Fruit fly (Drosophila melanogaster): ENCODE results near the gene Cpr76Bd.

The Cpr76Bd gene

DNA sequence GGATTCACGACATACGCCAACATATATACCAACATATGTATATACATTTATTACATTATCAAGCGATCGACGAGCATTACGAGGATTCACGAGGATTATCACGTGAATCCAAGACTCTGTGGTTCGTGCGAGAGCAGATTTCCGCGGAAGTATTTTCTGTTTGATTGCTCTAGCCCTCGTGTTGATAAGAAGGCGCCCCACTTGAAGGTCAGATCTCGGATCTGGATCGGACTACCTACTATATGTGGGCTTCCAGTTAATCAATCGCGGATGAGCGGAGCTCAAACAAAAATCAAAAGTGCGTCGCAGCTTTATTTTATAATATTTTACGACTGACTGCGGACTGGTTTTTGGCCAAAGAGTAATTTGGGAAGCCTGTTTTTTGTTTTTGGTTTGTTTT lies 37.6 kb upstream of the Cpr76Bd start:
- TF ChIP-seq CG34376 (GFP tag; optimal IDR thresholded peaks at IDR 0.05): peak; percentile 62
- TF ChIP-seq CG13894 (tag; optimal IDR thresholded peaks at IDR 0.05): peak; percentile 81
- peak; percentile 11 for TF ChIP-seq CG10543 (GFP tag; optimal IDR thresholded peaks at IDR 0.05)
- TF ChIP-seq sug (tag; optimal IDR thresholded peaks at IDR 0.05): peak; percentile 58
- TF ChIP-seq Pdp1 (GFP tag; optimal IDR thresholded peaks at IDR 0.05): peak in 1 of 2 experiments; percentile 8
- no peak for TF ChIP-seq ap (GFP tag; IDR thresholded peaks at IDR 0.05)
- TF ChIP-seq cwo (GFP tag; optimal IDR thresholded peaks at IDR 0.05): peak; percentile 69
- TF ChIP-seq ro (GFP tag; IDR thresholded peaks at IDR 0.05): no peak
- TF ChIP-seq bbx (GFP tag; IDR thresholded peaks at IDR 0.05; ENCODE audit: partially characterized antibody): no peak
- no peak for TF ChIP-seq lov (optimal IDR thresholded peaks at IDR 0.05)
- no peak for TF ChIP-seq lov (GFP tag; IDR thresholded peaks at IDR 0.05)
- peak; percentile 49 for TF ChIP-seq CG15514 (GFP tag; optimal IDR thresholded peaks at IDR 0.05)
- TF ChIP-seq Eip74EF (GFP tag; optimal IDR thresholded peaks at IDR 0.05): peak in 1 of 2 experiments; percentile 10

DNA sequence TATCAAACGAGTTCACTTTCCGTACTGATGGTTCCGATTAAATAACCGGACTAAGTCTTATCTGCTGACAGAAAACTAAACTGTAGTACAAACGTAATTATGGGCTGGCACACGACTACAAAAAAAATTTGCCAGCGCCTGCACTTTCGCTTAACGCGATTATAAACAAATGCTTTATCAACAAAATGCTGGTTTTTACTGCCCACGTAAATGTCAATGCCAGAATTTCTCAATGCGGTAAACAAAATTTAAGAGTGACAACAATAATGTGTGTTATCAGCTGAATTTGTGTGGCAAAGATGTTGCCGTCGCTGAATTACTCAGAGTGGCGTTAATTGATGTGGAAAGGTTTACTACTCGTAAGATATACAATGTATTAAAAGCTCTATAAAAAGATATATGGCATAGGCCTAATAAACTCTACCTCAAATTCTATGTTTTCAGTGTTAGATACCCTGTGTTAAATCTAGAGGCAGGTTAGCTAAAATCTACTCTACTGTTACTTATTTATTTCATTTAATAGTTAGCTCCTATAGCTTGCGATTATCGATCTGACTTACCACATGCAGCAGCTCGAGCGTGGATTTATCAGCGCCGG lies 36.5 kb upstream of the Cpr76Bd start:
- no peak for TF ChIP-seq ewg (GFP tag; optimal IDR thresholded peaks at IDR 0.05)
- TF ChIP-seq Awh (GFP tag; IDR thresholded peaks at IDR 0.05): no peak
- peak; percentile 0 for TF ChIP-seq CG31365 (tag; optimal IDR thresholded peaks at IDR 0.05)
- TF ChIP-seq CG18262 (tag; optimal IDR thresholded peaks at IDR 0.05): no peak
- TF ChIP-seq CG16815 (GFP tag; optimal IDR thresholded peaks at IDR 0.05): no peak
- no peak for TF ChIP-seq CG8290 (GFP tag; optimal IDR thresholded peaks at IDR 0.05)
- peak in 1 of 2 experiments; percentile 21 for TF ChIP-seq CG8290 (tag; optimal IDR thresholded peaks at IDR 0.05)
- no peak for TF ChIP-seq CG2712 (tag; optimal IDR thresholded peaks at IDR 0.05)
- no peak for TF ChIP-seq CG4820 (GFP tag; optimal IDR thresholded peaks at IDR 0.05)
- TF ChIP-seq NfI (GFP tag; optimal IDR thresholded peaks at IDR 0.05): no peak
- no peak for TF ChIP-seq Nf-YC (tag; optimal IDR thresholded peaks at IDR 0.05)
- TF ChIP-seq CG11504 (tag; optimal IDR thresholded peaks at IDR 0.05): peak; percentile 13
- TF ChIP-seq tll (GFP tag; optimal IDR thresholded peaks at IDR 0.05): no peak
- TF ChIP-seq HLH54F (GFP tag; optimal IDR thresholded peaks at IDR 0.05): no peak
- no peak for TF ChIP-seq CG3995 (GFP tag; optimal IDR thresholded peaks at IDR 0.05)
- TF ChIP-seq Rx (GFP tag; IDR thresholded peaks at IDR 0.05): no peak
- no peak for TF ChIP-seq CG10462 (GFP tag; optimal IDR thresholded peaks at IDR 0.05)
- TF ChIP-seq CG18599 (GFP tag; optimal IDR thresholded peaks at IDR 0.05): peak; percentile 10
- TF ChIP-seq vfl (GFP tag; optimal IDR thresholded peaks at IDR 0.05): no peak
- no peak for TF ChIP-seq CG3163 (GFP tag; optimal IDR thresholded peaks at IDR 0.05)
- TF ChIP-seq CG4424 (GFP tag; optimal IDR thresholded peaks at IDR 0.05): no peak
- TF ChIP-seq CG15269 (tag; optimal IDR thresholded peaks at IDR 0.05): peak; percentile 19
- TF ChIP-seq CG17361 (GFP tag; IDR thresholded peaks at IDR 0.05): no peak
- no peak for TF ChIP-seq CG32767 (GFP tag; IDR thresholded peaks at IDR 0.05)
- TF ChIP-seq CG9876 (GFP tag; optimal IDR thresholded peaks at IDR 0.05): no peak
- no peak for TF ChIP-seq CG6654 (GFP tag; optimal IDR thresholded peaks at IDR 0.05)
- TF ChIP-seq nerfin-1 (tag; optimal IDR thresholded peaks at IDR 0.05): no peak
- no peak for TF ChIP-seq Stat92E (GFP tag; optimal IDR thresholded peaks at IDR 0.05)
- no peak for TF ChIP-seq stc (GFP tag; IDR thresholded peaks at IDR 0.05)
- TF ChIP-seq fd102C (GFP tag; optimal IDR thresholded peaks at IDR 0.05): no peak
- no peak for TF ChIP-seq zen (tag; optimal IDR thresholded peaks at IDR 0.05)
- no peak for TF ChIP-seq bbx (GFP tag; IDR thresholded peaks at IDR 0.05; ENCODE audit: partially characterized antibody)
- no peak for TF ChIP-seq dmrt11E (tag; optimal IDR thresholded peaks at IDR 0.05)
- TF ChIP-seq Dref (GFP tag; IDR thresholded peaks at IDR 0.05): no peak
- no peak for TF ChIP-seq CG3847 (GFP tag; IDR thresholded peaks at IDR 0.05)
- TF ChIP-seq BtbVII (GFP tag; optimal IDR thresholded peaks at IDR 0.05): peak; percentile 11
- no peak for TF ChIP-seq wor (GFP tag; IDR thresholded peaks at IDR 0.05)
